Worm (Caenorhabditis elegans): ENCODE data around the gene lgc-43.

- TF ChIP-seq W03F9.2 (tag; optimal IDR thresholded peaks at IDR 0.05), result no peak
- no peak for TF ChIP-seq him-1 (tag; optimal IDR thresholded peaks at IDR 0.05)
Observed at ce11 chrIV:10564613-10565012, 13.9 kb upstream of the lgc-43 start.
